Fruit fly (Drosophila melanogaster) whole organism, prepupa: ENCODE data around the gene Clk.
A peak's percentile ranks its signal among the peaks of the same experiment; 100 is the strongest.

Experiments used
- CG10669 ChIP-seq: fragments of 200-800 bp; sonication (Bioruptor generic); optimal IDR thresholded peaks from 3 replicates; lab custom pipeline; 2018; ENCODE audit warnings: missing biosample characterization, mild to moderate bottlenecking, missing genetic modification characterization, moderate library complexity
- CG11902 ChIP-seq: fragments of 200-800 bp; sonication (Bioruptor generic); optimal IDR thresholded peaks from 3 replicates; lab custom pipeline; 2016; ENCODE audit warnings: missing biosample characterization, missing genetic modification characterization
- CG15336 ChIP-seq: fragments of 200-800 bp; sonication (Bioruptor generic); IDR thresholded peaks from 2 replicates; pipeline ENCODE4 v1.3.6; 2022; ENCODE audit warnings: missing biosample characterization, missing genetic modification characterization
- CG16779 ChIP-seq: fragments of 200-800 bp; sonication (Bioruptor generic); optimal IDR thresholded peaks from 3 replicates; lab custom pipeline; 2017; ENCODE audit warnings: missing biosample characterization, mild to moderate bottlenecking, missing genetic modification characterization
- CG34406 ChIP-seq: fragments of 200-800 bp; sonication (Bioruptor generic); optimal IDR thresholded peaks from 3 replicates; lab custom pipeline; 2016; ENCODE audit warnings: missing biosample characterization, missing genetic modification characterization
- CG6163 ChIP-seq: fragments of 200-800 bp; sonication (Bioruptor generic); IDR thresholded peaks from 3 replicates; pipeline ENCODE4 v1.3.6; 2022; ENCODE audit warnings: missing biosample characterization, missing genetic modification characterization
- CG6276 ChIP-seq: fragments of 200-800 bp; sonication (Bioruptor generic); optimal IDR thresholded peaks from 2 replicates; lab custom pipeline; 2017; ENCODE audit warnings: missing biosample characterization, mild to moderate bottlenecking, missing genetic modification characterization
- CG6792 ChIP-seq: fragments of 200-800 bp; sonication (Bioruptor generic); optimal IDR thresholded peaks from 3 replicates; lab custom pipeline; 2016; ENCODE audit warnings: missing biosample characterization, missing genetic modification characterization
- CG6808 ChIP-seq: fragments of 200-800 bp; sonication (Bioruptor generic); optimal IDR thresholded peaks from 3 replicates; lab custom pipeline; 2017; ENCODE audit warnings: missing biosample characterization, missing genetic modification characterization, mild to moderate bottlenecking, moderate library complexity, missing genetic modification reagents
- CG6854 ChIP-seq: fragments of 200-800 bp; sonication (Bioruptor generic); optimal IDR thresholded peaks from 2 replicates; lab custom pipeline; 2017; ENCODE audit warnings: missing biosample characterization, mild to moderate bottlenecking, missing genetic modification characterization
- CG7368 ChIP-seq: fragments of 200-800 bp; sonication (Bioruptor generic); optimal IDR thresholded peaks from 3 replicates; lab custom pipeline; 2016; ENCODE audit warnings: missing biosample characterization, missing genetic modification characterization
- CG8632 ChIP-seq: fragments of 200-800 bp; sonication (Bioruptor generic); optimal IDR thresholded peaks from 3 replicates; lab custom pipeline; 2016; ENCODE audit warnings: missing biosample characterization, missing genetic modification characterization
- Eip75B ChIP-seq: fragments of 200-800 bp; sonication (Bioruptor generic); optimal IDR thresholded peaks from 3 replicates; lab custom pipeline; 2016; ENCODE audit warnings: missing biosample characterization, missing genetic modification characterization
- Eip78C ChIP-seq: fragments of 200-800 bp; sonication (Bioruptor generic); peaks from one replicate; lab custom pipeline; 2016; ENCODE audit warnings: missing biosample characterization, missing genetic modification characterization
- Ets96B ChIP-seq: fragments of 200-800 bp; optimal IDR thresholded peaks from 2 replicates; lab custom pipeline; 2019; ENCODE audit warnings: missing biosample characterization, mild to moderate bottlenecking, missing genetic modification characterization, moderate library complexity
- Hr39 ChIP-seq: fragments of 200-800 bp; sonication (Bioruptor generic); optimal IDR thresholded peaks from 2 replicates; lab custom pipeline; 2016; ENCODE audit warnings: missing biosample characterization, missing genetic modification characterization
- Hr4 ChIP-seq: fragments of 200-800 bp; sonication (Bioruptor generic); optimal IDR thresholded peaks from 3 replicates; lab custom pipeline; 2016; ENCODE audit warnings: missing biosample characterization, missing genetic modification characterization
- Sox102F ChIP-seq: fragments of 200-800 bp; sonication (Bioruptor generic); optimal IDR thresholded peaks from 2 replicates; lab custom pipeline; 2016; ENCODE audit warnings: missing biosample characterization, mild to moderate bottlenecking, missing genetic modification characterization
- achi ChIP-seq: fragments of 200-800 bp; sonication (Bioruptor generic); optimal IDR thresholded peaks from 3 replicates; lab custom pipeline; 2016; ENCODE audit warnings: missing biosample characterization, missing genetic modification characterization
- cyc ChIP-seq: fragments of 200-800 bp; sonication (Bioruptor generic); optimal IDR thresholded peaks from 3 replicates; lab custom pipeline; 2016; ENCODE audit warnings: missing biosample characterization, missing genetic modification characterization
- dsx ChIP-seq: fragments of 200-800 bp; optimal IDR thresholded peaks from 3 replicates; lab custom pipeline; 2019; ENCODE audit warnings: missing biosample characterization, mild to moderate bottlenecking, missing genetic modification characterization, moderate library complexity; ENCODE audit not compliant: poor library complexity, severe bottlenecking
- eg ChIP-seq: fragments of 200-800 bp; sonication (Bioruptor generic); IDR thresholded peaks from 3 replicates; pipeline ENCODE4 v1.3.6; 2022; ENCODE audit warnings: missing biosample characterization, missing genetic modification characterization
- esn ChIP-seq: fragments of 200-800 bp; sonication (Bioruptor generic); optimal IDR thresholded peaks from 2 replicates; lab custom pipeline; 2016; ENCODE audit warnings: missing biosample characterization, mild to moderate bottlenecking, missing genetic modification characterization, moderate library complexity
- net ChIP-seq: fragments of 200-800 bp; sonication (Bioruptor generic); optimal IDR thresholded peaks from 3 replicates; lab custom pipeline; 2016; ENCODE audit warnings: missing biosample characterization, missing genetic modification characterization
- salr ChIP-seq, 2 experiments: fragments of 200-800 bp; sonication (Bioruptor generic); optimal IDR thresholded peaks; 3 replicates each; lab custom pipeline; 2016 to 2018; ENCODE audit warnings: missing biosample characterization in 2 of 2, missing genetic modification characterization in 2 of 2, mild to moderate bottlenecking in 1 of 2
- spab ChIP-seq: fragments of 200-800 bp; sonication (Bioruptor generic); optimal IDR thresholded peaks from 2 replicates; lab custom pipeline; 2017; ENCODE audit warnings: missing biosample characterization, mild to moderate bottlenecking, missing genetic modification characterization, missing genetic modification reagents
- svp ChIP-seq: fragments of 200-800 bp; sonication (Bioruptor generic); peaks from one replicate; lab custom pipeline; 2016; ENCODE audit warnings: missing biosample characterization, missing genetic modification characterization
- topi ChIP-seq: fragments of 200-800 bp; sonication (Bioruptor generic); optimal IDR thresholded peaks from 3 replicates; lab custom pipeline; 2016; ENCODE audit warnings: missing biosample characterization, missing genetic modification characterization
- vri ChIP-seq: fragments of 200-800 bp; sonication (Bioruptor generic); optimal IDR thresholded peaks from 3 replicates; lab custom pipeline; 2016; ENCODE audit warnings: missing biosample characterization, mild to moderate bottlenecking, missing genetic modification characterization

The Clk gene

DNA sequence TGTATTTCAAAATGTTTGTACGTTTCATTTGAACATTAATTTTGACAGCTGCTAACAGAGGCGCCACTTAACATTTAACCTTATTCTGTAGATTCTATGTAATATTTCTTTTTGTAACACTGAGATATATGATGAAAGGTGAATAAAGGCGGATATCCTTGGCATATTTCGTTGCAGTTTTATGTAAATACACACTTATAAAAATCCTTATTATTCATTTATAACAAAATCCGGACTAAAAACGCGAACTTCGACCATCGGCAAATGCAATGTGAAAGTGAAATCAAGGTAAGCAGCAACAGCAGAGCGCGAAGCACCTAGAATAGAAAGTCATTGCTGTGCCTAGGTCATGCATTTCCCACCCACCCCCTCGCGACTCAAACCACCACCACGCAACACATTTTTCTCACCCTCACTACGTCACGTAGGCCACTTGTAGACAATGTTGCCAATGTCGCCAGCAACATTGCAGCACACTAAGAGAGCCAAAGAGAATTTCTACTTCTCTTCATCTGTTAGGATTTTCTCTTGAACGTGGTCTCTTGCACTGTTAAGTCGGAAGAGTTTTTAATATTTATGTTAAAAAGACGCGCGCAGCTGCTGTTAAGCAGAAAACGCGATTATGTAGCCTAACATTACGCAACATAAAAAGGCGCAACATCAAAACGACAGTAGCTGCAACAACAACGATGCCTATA is 6.1 kb upstream of the Clk start (continued):
- TF ChIP-seq CG6808, result no peak

- no peak for TF ChIP-seq CG11902 (GFP tag; lab: Kevin White, UChicago)
Measured at dm6 chr3L:7774698-7775097, 705 bp downstream of the Clk start.

DNA sequence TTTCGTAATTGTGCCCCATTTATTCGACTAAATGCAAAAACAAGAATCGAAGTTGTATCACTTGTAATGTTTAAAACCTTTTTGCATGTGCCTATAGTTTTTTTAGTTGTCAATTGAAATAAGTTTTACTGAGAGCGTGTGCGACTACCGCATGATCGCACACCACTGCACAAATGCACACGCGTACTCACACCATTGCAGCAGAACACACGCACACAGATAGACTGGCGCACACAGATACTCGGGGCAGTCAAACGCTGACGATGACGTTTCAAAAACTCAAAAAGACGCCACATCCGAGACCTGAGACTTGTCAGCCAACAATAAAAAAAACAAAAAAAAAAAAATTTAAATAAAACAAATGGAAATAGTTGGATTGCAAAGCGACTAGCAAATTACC is 1.9 kb downstream of the Clk start:
- TF ChIP-seq CG8632 (GFP tag; lab: Kevin White, UChicago) (no peak), CG10669 (GFP tag; lab: Kevin White, UChicago) (no peak), cyc (no peak), net (no peak), CG6854 (GFP tag; lab: Kevin White, UChicago) (no peak), esn (GFP tag; lab: Kevin White, UChicago) (no peak), Ets96B (no peak), CG7368 (GFP tag; lab: Kevin White, UChicago) (no peak), vri (no peak), CG6276 (GFP tag; lab: Kevin White, UChicago) (no peak), Hr39 (no peak), Hr4 (GFP tag; lab: Kevin White, UChicago) (no peak)

dm6 chr3L:7772160-7772798 is 3.1 kb downstream of the Clk start:
- TF ChIP-seq CG6854 (GFP tag; lab: Kevin White, UChicago), result no peak
- TF ChIP-seq CG16779 (tag; lab: Kevin White, UChicago), result peak; percentile 28
- TF ChIP-seq svp (GFP tag; lab: Kevin White, UChicago), result peak; percentile 46

dm6 chr3L:7768252-7768651 is 7.2 kb downstream of the Clk start, which contains the start of gene CG32371:
Gene CG32371 (minus strand): TSS chr3L:7768352.
- no peak for TF ChIP-seq salr (GFP tag; optimal IDR thresholded peaks at IDR 0.05; lab: Kevin White, UChicago)

dm6 chr3L:7759835-7760780 is 15.3 kb downstream of the Clk start, which contains the start of gene Hn:
Gene Hn (plus strand): TSS chr3L:7760453.
- TF ChIP-seq svp (GFP tag; lab: Kevin White, UChicago), result peak; percentile 97
- TF ChIP-seq CG34406, result no peak
- TF ChIP-seq, all 60 proteins: peak for 1

DNA sequence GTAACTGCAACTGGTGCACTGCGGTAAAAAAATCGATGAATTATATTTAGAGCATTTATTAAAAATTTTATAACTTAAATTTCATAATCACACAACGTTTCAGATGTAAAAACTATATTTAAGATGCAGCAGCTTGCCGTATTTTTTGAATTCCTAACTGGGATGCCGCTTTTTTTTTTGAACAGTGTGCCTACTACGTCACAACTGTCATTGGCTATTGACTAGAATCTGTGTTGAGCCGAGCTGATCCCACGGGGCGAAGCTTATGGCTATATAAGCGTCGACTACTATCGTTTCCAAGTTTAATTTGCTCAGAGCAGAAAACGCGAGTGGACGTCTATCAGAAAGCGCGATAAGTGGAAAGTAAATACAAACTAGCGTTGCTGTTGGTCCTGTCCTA is 21.3 kb downstream of the Clk start, which contains the start of gene CG7409:
CG7409 (plus strand) TSS at position 301 of the 400 bp plus-strand sequence.
- TF ChIP-seq achi (GFP tag; lab: Kevin White, UChicago), result no peak
- TF ChIP-seq topi, result no peak
- no peak for TF ChIP-seq net
- no peak for TF ChIP-seq cyc
- no peak for TF ChIP-seq CG6792
- TF ChIP-seq CG10669 (GFP tag; lab: Kevin White, UChicago), result no peak
- no peak for TF ChIP-seq Hr4 (GFP tag; lab: Kevin White, UChicago)
- TF ChIP-seq spab (GFP tag; lab: Kevin White, UChicago), result no peak
- no peak for TF ChIP-seq eg (GFP tag; lab: Robert Waterston, UW)
- TF ChIP-seq Sox102F, result no peak
- no peak for TF ChIP-seq CG6163 (GFP tag; lab: Robert Waterston, UW)
- TF ChIP-seq Eip78C (GFP tag; lab: Kevin White, UChicago), result no peak
- no peak for TF ChIP-seq Eip75B (GFP tag; lab: Kevin White, UChicago)
- no peak for TF ChIP-seq CG15336 (GFP tag; lab: Robert Waterston, UW)
- TF ChIP-seq svp (GFP tag; lab: Kevin White, UChicago), result no peak
- TF ChIP-seq dsx (GFP tag; lab: Kevin White, UChicago), result no peak
